Fruit fly (Drosophila melanogaster) ovary, adult (tissue): ENCODE data around the gene Mt2.

Experiments used
- CG17801 ChIP-seq: fragments of 200-800 bp; optimal IDR thresholded peaks from 2 replicates; lab custom pipeline; 2019; ENCODE audit warnings: missing biosample characterization, mild to moderate bottlenecking, missing genetic modification characterization, moderate library complexity; ENCODE audit not compliant: partially characterized antibody

Gene Mt2

dm6 chr2L:12087442-12087841 is 8.9 kb upstream of the Mt2 start:
- no peak for TF ChIP-seq CG17801

- no peak for TF ChIP-seq CG17801
Observed at dm6 chr2L:12089145-12089544, 7.2 kb upstream of the Mt2 start.

DNA sequence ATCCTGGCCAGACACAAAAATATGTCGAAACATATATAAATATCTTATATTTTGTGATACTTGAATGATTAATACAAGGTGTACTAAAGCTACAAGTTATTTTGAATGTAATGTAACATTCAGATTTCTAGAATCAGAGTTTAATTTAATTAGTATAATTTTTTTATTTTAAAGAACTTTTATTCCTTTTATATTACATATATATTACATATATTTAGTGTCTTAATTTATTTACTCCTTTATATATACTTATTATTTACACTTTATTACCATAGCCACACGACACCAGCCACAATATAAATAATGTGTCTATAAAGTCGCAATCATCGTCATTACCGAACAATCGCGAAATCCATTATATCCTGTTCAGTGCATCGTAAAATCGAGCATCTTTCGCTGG is 4.8 kb upstream of the Mt2 start, which contains the start of gene Pex19:
Gene Pex19 (plus strand): TSS at position 301 of the 400 bp plus-strand sequence.
- TF ChIP-seq CG17801, result no peak

dm6 chr2L:12092041-12092440 is 4.3 kb upstream of the Mt2 start:
- no peak for TF ChIP-seq CG17801

dm6 chr2L:12092719-12093118 is 3.6 kb upstream of the Mt2 start:
- TF ChIP-seq CG17801, result no peak

- TF ChIP-seq CG17801, result no peak
Observed at dm6 chr2L:12093652-12094051, 2.7 kb upstream of the Mt2 start.

DNA sequence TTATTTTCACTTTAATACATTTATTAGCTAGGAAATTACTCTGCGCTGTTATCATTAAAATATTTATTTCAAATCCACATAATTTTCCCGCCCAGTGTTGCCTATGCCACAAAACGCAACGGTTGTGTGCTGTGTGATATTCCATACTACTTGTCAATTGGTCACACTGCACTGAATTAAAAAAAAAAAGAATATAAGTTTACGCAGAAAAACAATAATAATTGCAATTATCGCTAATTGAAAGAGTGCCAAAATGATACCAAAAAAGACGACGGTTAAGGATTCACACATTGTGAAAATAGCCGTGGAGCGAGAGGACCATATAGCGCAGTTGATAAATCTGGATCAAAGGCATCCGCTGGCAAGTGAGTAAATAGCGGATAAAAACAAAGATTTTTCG is 1.4 kb downstream of the Mt2 start, which contains the start of gene Ced-12:
Gene Ced-12 (plus strand): TSS at position 141 of the 400 bp plus-strand sequence.
- TF ChIP-seq CG17801, result no peak

dm6 chr2L:12103231-12104210 is 7.2 kb downstream of the Mt2 start, which contains the start of the genes Patsas and ThrRS:
Patsas (minus strand) TSS chr2L:12103285.
ThrRS (plus strand) TSS chr2L:12103751.
- TF ChIP-seq CG17801, result peak; percentile 44

DNA sequence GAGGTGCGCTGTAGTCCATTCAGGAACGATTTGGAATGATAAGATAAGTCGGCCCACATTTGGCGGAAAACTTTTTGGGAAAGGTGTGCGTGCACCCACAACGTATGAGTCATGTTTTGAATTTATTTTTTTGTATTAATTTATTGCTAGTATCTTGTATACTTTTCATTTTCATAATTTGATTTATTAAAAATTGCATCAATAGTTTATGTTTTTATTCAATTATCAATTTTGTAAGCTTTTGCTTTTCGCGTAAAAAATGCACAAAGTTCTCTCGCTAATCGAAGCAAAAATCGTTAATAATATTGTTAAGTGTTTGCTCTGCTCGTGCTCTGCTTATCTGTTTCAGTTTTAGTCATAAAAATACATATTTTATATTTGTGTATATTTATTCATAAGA is 10.8 kb downstream of the Mt2 start:
- TF ChIP-seq CG17801, result no peak

DNA sequence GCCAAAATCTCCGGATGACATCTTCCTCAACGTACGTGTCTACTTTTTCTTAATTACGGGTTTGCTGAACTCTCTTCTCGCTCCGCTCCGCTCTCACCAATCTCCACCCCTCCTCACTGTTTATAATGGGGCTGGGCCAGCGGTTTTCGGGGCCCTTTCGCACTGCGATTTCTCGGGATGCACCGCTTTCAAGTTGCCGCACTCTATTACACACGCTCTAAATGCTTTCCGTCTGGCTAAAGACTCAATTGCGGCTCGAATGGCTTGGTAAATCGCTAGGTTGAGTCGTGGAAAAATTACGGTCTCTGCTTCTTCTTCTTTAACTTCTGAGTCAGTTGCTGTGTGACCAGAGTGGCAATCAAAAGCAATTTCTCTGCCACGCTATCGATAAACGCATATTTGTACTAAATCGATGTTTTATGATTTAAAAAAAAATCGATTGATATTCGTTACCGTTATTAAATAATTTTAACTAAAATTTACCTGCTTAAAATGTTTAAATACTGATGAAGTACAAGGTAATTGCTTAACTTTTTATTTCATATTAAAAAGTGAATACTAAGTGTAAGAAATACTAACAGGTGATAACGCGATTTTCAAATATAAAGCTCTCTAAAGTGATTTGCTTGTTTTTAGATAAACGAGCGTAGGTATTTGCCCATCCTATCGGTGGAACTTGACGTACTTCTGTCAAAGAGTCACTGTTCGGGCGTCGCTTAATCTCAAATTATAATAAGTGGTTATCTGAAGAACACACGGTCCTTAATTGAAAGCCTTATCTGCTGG is 12.6 kb downstream of the Mt2 start, which contains the start of the genes Rab6 and Phae1:
Gene Rab6 (minus strand): TSS at position 338 of the 786 bp plus-strand sequence.
Gene Phae1 (plus strand): TSS at position 639 of the 786 bp plus-strand sequence.
- peak; percentile 63 for TF ChIP-seq CG17801

- TF ChIP-seq CG17801, result no peak
Observed at dm6 chr2L:12110810-12111209, 14.5 kb downstream of the Mt2 start, which contains the start of gene Phae2. Phae2 (plus strand) TSS chr2L:12111110.

DNA sequence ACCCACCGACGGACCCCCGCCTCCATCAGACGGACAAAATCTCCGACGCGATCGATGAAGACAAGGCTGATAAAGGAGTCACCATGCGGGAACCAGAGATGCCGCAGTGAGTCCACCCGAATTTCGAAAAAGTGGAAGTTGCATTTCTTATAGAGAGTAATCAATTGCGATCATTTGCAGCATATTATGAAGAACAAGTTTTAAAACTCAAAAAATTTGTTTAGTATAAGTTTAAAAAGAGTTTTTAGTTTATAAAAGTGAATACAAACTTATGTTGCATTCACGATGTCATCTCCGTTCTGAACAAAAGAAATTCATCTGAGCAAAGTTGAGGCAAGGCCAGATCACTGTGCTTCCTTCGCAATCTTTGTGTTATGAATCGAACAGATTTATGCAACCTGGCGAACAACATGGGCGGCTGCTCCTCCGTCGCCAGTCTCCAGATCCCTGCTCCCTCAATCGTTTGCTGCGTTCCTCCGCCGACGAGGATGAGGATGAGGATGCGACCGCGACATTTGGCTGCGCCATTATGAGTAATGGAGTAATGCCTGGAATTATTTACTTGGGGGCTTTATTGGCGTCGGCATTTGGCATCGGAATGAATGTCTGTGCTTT is 16.7 kb downstream of the Mt2 start:
- no peak for TF ChIP-seq CG17801

dm6 chr2L:12114159-12114558 is 17.8 kb downstream of the Mt2 start, which contains the start of gene CG17211:
CG17211 (plus strand) TSS chr2L:12114360.
- TF ChIP-seq CG17801, result no peak

dm6 chr2L:12115809-12116208 is 19.5 kb downstream of the Mt2 start:
- no peak for TF ChIP-seq CG17801

DNA sequence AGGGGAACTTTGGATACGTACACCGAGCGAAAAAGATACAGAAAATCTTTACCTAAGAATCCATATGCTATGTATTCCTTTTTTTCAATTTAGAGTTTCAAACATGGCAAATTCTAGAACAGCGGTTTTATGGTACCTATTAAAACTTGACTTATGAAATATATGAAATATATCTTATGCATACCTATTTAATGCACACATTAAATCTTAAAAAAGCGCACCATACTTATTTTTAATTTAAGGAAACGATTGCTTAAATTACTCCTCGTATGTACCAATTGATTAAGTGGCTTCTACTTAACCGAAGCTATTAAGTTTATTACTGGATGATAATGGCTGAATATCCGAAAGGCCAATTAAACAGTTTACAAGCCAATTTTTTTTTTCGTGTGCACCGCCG is 23.7 kb downstream of the Mt2 start:
- no peak for TF ChIP-seq CG17801
